Fruit fly (Drosophila melanogaster) S2 (cell line): ENCODE results near the gene CG33342.
A peak's percentile ranks its signal among the peaks of the same experiment; 100 is the strongest.

ENCODE experiments used
- CG8478 ChIP-seq: fragments of >200 bp; optimal IDR thresholded peaks from 2 replicates; lab custom pipeline; 2018
- CTCF ChIP-seq, 2 experiments: fragments of >200 bp; optimal IDR thresholded peaks; 2 replicates each; lab custom pipeline; 2018

The CG33342 gene

DNA sequence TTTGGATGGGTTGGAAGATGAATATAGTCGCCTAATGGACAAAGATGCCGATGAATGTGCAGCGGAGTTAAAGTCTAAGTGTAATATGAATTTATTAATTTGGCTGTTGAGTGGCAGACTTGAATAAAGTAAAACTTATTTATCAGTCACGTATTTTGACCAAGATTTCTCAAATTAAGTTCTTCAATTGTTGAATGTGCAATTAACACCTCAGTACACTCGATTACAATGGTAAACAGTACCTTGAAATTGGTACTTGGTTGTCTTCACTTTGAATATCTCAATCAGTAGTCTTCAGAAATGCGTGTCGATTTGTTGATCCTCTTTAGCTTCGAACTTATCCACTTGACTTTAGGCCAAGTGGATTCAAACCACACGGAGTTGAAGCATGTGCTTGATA is 7.4 kb upstream of the CG33342 start, which contains the start of gene CG13614:
Gene CG13614 (plus strand): TSS at position 301 of the 400 bp plus-strand sequence.
- TF ChIP-seq CG8478: no peak
- TF ChIP-seq CTCF (optimal IDR thresholded peaks at IDR 0.05; lab: Kevin White, UChicago): no peak

dm6 chr3R:24372662-24373061 is 4.0 kb upstream of the CG33342 start, which contains the start of gene CG17782:
Gene CG17782 (minus strand): TSS chr3R:24372762.
- TF ChIP-seq CG8478: no peak
- TF ChIP-seq CTCF (optimal IDR thresholded peaks at IDR 0.05; lab: Kevin White, UChicago): no peak

DNA sequence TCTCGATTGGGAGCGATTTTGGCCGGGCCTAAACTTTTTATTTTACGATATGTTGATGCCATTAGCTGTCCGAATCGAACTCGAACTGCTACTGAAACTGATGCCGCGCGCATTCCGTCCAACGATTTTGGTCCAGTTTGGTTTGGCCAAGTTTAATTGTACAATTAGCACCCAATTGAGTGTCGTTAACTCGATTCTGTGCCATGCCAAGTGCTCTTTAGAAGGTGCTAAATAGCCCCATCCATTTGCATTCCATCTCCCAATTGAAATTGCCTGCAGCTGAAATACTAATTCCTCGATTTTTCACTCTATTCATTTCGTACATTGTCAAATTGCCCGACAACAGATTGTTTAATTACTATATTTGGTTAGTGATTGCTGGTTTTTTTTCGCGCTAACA is 1.1 kb upstream of the CG33342 start, which contains the start of gene CG17781:
Gene CG17781 (minus strand): TSS at position 101 of the 400 bp plus-strand sequence.
- no peak for TF ChIP-seq CG8478
- no peak for TF ChIP-seq CTCF (optimal IDR thresholded peaks at IDR 0.05; lab: Kevin White, UChicago)

dm6 chr3R:24384952-24385351 is 8.3 kb downstream of the CG33342 start, which contains the start of gene CG17780:
Gene CG17780 (minus strand): TSS chr3R:24385052.
- TF ChIP-seq CTCF (optimal IDR thresholded peaks at IDR 0.05; lab: Kevin White, UChicago) (no peak), CG8478 (no peak)

- TF ChIP-seq CG8478 (no peak), CTCF (optimal IDR thresholded peaks at IDR 0.05; lab: Kevin White, UChicago) (peak; percentile 68 to 71)
Measured at dm6 chr3R:24386434-24386833, 9.8 kb downstream of the CG33342 start.

DNA sequence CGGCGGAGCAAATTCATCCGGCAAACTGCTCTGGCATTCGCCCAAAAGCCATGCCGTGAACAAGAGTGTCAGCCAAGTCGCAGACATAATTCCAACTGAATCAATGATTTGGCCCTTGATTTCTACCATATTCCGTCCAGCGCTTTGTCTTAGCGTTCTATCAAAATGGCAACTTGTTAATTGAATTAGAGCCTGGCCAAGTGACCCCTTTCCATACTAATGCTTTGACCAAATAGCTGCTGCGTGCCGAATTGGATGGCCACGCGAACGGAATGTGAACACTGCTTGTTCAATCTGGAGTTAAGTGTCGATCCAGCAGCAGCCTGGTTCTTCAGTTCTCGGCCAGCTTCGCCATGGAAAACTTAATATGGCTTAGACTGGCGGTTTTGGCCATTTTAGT is 13.6 kb downstream of the CG33342 start, which contains the start of the genes CG5768 and CG13615:
Gene CG5768 (minus strand): TSS at position 101 of the 400 bp plus-strand sequence.
Gene CG13615 (plus strand): TSS at position 280 of the 400 bp plus-strand sequence.
- no peak for TF ChIP-seq CG8478

DNA sequence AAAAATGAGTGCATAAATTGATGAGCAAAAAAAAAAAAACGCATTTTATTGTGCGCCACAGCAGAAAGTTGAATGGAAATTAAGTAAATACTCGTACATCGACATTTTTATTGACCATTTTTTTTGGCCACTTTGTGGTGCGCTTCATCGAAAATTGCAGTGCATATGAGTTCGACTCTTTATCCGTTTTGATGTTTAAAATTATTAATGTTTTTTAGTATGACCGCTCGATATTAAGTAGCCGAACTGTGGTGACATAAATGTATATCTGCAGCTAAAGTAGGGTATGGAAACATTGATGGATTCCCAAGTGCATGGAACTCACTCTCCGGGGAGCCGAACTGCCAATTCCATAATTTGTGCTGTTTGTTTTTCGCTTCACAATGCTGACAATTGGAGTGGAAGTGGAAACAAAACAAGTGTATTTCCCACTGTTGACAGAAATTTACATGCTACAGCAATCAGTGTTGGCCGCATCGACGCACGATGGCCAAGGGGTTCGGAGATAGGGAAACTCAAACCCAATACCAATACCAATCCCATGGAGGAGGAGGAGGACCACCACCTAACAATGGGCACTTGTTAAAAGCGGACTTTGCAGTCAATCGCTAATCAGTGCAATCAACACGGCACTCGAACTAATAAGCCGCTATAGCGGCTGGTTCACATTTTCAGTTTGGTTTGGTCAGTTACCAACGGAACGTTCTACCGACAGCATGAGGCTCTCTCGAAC is 15.7 kb downstream of the CG33342 start, which contains the start of gene CG13616:
Gene CG13616 (plus strand): TSS at position 683 of the 733 bp plus-strand sequence.
- TF ChIP-seq CTCF (optimal IDR thresholded peaks at IDR 0.05; lab: Kevin White, UChicago): no peak
- TF ChIP-seq CG8478: no peak
